Worm (Caenorhabditis elegans) whole organism, L1 larva: ENCODE data around the gene tba-7.

Experiments used
- C04F5.9 ChIP-seq: sonication (generic microtip); optimal IDR thresholded peaks from 2 replicates; lab custom pipeline; 2016; ENCODE audit warnings: missing genetic modification characterization, missing compliant biosample characterization
- Y116A8C.19 ChIP-seq: sonication (generic microtip); optimal IDR thresholded peaks from 2 replicates; lab custom pipeline; 2016; ENCODE audit warnings: missing compliant biosample characterization, missing genetic modification characterization, borderline replicate concordance
- aha-1 ChIP-seq: fragments of 150-350 bp; optimal IDR thresholded peaks from 2 replicates; lab custom pipeline; 2014; ENCODE audit warnings: missing biosample characterization, missing genetic modification characterization
- alr-1 ChIP-seq: fragments of 200-800 bp; sonication (Bioruptor generic); optimal IDR thresholded peaks from 2 replicates; lab custom pipeline; 2018; ENCODE audit warnings: borderline replicate concordance, mild to moderate bottlenecking, missing genetic modification characterization, missing compliant biosample characterization
- aly-2 ChIP-seq: fragments of 150-350 bp; optimal IDR thresholded peaks from 2 replicates; lab custom pipeline; 2014; ENCODE audit warnings: missing biosample characterization, missing genetic modification characterization
- ama-1 ChIP-seq: fragments of 150-350 bp; optimal IDR thresholded peaks from 2 replicates; lab custom pipeline; 2014
- ceh-8 ChIP-seq: fragments of 200-800 bp; sonication (Bioruptor generic); optimal IDR thresholded peaks from 2 replicates; lab custom pipeline; 2018; ENCODE audit warnings: mild to moderate bottlenecking, missing genetic modification characterization, moderate library complexity, missing compliant biosample characterization
- dpl-1 ChIP-seq, 3 experiments: fragments of 150-350 bp in 2 of 3; sonication (generic microtip) in 1 of 3; optimal IDR thresholded peaks; 2 replicates each; lab custom pipeline; 2014 to 2017; ENCODE audit warnings: missing biosample characterization in 3 of 3, missing genetic modification characterization in 3 of 3, missing genetic modification reagents in 3 of 3
- efl-1 ChIP-seq, 4 experiments: fragments of 150-350 bp; optimal IDR thresholded peaks in 3 of 4; peaks in 1 of 4; 1 replicate in 1 of 4; 2 replicates in 3 of 4; lab custom pipeline; 2014; ENCODE audit warnings: missing biosample characterization in 2 of 4, missing genetic modification characterization in 2 of 4, missing genetic modification reagents in 2 of 4
- egl-13 ChIP-seq: sonication (generic microtip); optimal IDR thresholded peaks from 2 replicates; lab custom pipeline; 2016; ENCODE audit warnings: missing genotype, missing genetic modification reagents, missing genetic modification characterization, missing compliant biosample characterization
- elt-2 ChIP-seq: sonication (generic microtip); optimal IDR thresholded peaks from 2 replicates; lab custom pipeline; 2016; ENCODE audit warnings: missing genetic modification characterization, mild to moderate bottlenecking, inconsistent platforms, missing compliant biosample characterization, missing genetic modification reagents
- irx-1 ChIP-seq: sonication (generic microtip); optimal IDR thresholded peaks from 2 replicates; lab custom pipeline; 2016; ENCODE audit warnings: missing genetic modification characterization, missing compliant biosample characterization
- isw-1 ChIP-seq: fragments of 200-800 bp; sonication (Bioruptor generic); IDR thresholded peaks from 2 replicates; pipeline ENCODE4 v1.3.6; 2022; ENCODE audit warnings: missing genetic modification characterization, missing compliant biosample characterization
- lin-13 ChIP-seq: fragments of 150-350 bp; optimal IDR thresholded peaks from 2 replicates; lab custom pipeline; 2014; ENCODE audit warnings: missing biosample characterization, missing genetic modification reagents, missing genetic modification characterization
- lin-35 ChIP-seq, 2 experiments: fragments of 150-350 bp; optimal IDR thresholded peaks; 2 replicates each; lab custom pipeline; 2014; ENCODE audit warnings: missing biosample characterization in 2 of 2, missing genetic modification characterization in 2 of 2, missing genetic modification reagents in 2 of 2
- lsy-2 ChIP-seq, 2 experiments: fragments of 150-350 bp; optimal IDR thresholded peaks; 2 replicates each; lab custom pipeline; 2014; ENCODE audit warnings: missing biosample characterization in 2 of 2, missing genetic modification characterization in 2 of 2
- mab-9 ChIP-seq: fragments of 200-800 bp; sonication (Bioruptor generic); IDR thresholded peaks from 2 replicates; pipeline ENCODE4 v1.3.6; 2022; ENCODE audit warnings: missing genetic modification reagents, missing genetic modification characterization, missing compliant biosample characterization
- mdl-1 ChIP-seq, 2 experiments: fragments of 150-350 bp; optimal IDR thresholded peaks; 2 replicates each; lab custom pipeline; 2014 to 2017; ENCODE audit warnings: missing biosample characterization in 2 of 2, missing genetic modification characterization in 2 of 2, inconsistent platforms in 1 of 2
- mef-2 ChIP-seq: fragments of 150-350 bp; optimal IDR thresholded peaks from 2 replicates; lab custom pipeline; 2014; ENCODE audit warnings: missing biosample characterization, missing genetic modification characterization
- nhr-12 ChIP-seq: sonication (generic microtip); optimal IDR thresholded peaks from 2 replicates; lab custom pipeline; 2017; ENCODE audit warnings: missing biosample characterization, missing genetic modification characterization
- nhr-20 ChIP-seq: sonication (generic microtip); optimal IDR thresholded peaks from 2 replicates; lab custom pipeline; 2016; ENCODE audit warnings: mild to moderate bottlenecking, missing genetic modification characterization, missing compliant biosample characterization
- nhr-47 ChIP-seq: sonication (generic microtip); optimal IDR thresholded peaks from 2 replicates; lab custom pipeline; 2016; ENCODE audit warnings: mild to moderate bottlenecking, missing genetic modification characterization, moderate library complexity, missing compliant biosample characterization
- nhr-71 ChIP-seq: sonication (generic microtip); optimal IDR thresholded peaks from 2 replicates; lab custom pipeline; 2016; ENCODE audit warnings: mild to moderate bottlenecking, missing genetic modification characterization, moderate library complexity, missing compliant biosample characterization
- nhr-76 ChIP-seq: sonication (generic microtip); optimal IDR thresholded peaks from 2 replicates; lab custom pipeline; 2017; ENCODE audit warnings: missing biosample characterization, missing genetic modification characterization
- nhr-77 ChIP-seq: fragments of 150-350 bp; optimal IDR thresholded peaks from 2 replicates; lab custom pipeline; 2014; ENCODE audit warnings: missing biosample characterization, missing genetic modification characterization
- nhr-84 ChIP-seq: sonication (generic microtip); optimal IDR thresholded peaks from 2 replicates; lab custom pipeline; 2017; ENCODE audit warnings: missing biosample characterization, missing genetic modification characterization
- nhr-90 ChIP-seq: sonication (generic microtip); optimal IDR thresholded peaks from 2 replicates; lab custom pipeline; 2016; ENCODE audit warnings: mild to moderate bottlenecking, missing genetic modification characterization, missing compliant biosample characterization; ENCODE audit not compliant: poor library complexity
- pax-3 ChIP-seq: fragments of 200-800 bp; sonication (Bioruptor generic); optimal IDR thresholded peaks from 2 replicates; lab custom pipeline; 2018; ENCODE audit warnings: mild to moderate bottlenecking, missing genetic modification characterization, moderate library complexity, missing compliant biosample characterization
- rnt-1 ChIP-seq: sonication (generic microtip); optimal IDR thresholded peaks from 2 replicates; lab custom pipeline; 2016; ENCODE audit warnings: mild to moderate bottlenecking, missing genetic modification characterization, moderate library complexity, missing compliant biosample characterization
- snu-23 ChIP-seq: sonication (generic microtip); optimal IDR thresholded peaks from 2 replicates; lab custom pipeline; 2016; ENCODE audit warnings: missing genetic modification characterization, missing compliant biosample characterization
- sptf-1 ChIP-seq: fragments of 150-350 bp; optimal IDR thresholded peaks from 2 replicates; lab custom pipeline; 2014; ENCODE audit warnings: missing biosample characterization, missing genetic modification characterization
- swsn-7 ChIP-seq: sonication (generic microtip); optimal IDR thresholded peaks from 2 replicates; lab custom pipeline; 2016; ENCODE audit warnings: missing genetic modification characterization, missing compliant biosample characterization
- tbx-2 ChIP-seq: sonication (generic microtip); optimal IDR thresholded peaks from 2 replicates; lab custom pipeline; 2016; ENCODE audit warnings: missing genetic modification characterization, missing compliant biosample characterization
- unc-130 ChIP-seq: fragments of 150-350 bp; optimal IDR thresholded peaks from 2 replicates; lab custom pipeline; 2017; ENCODE audit warnings: missing biosample characterization, missing genetic modification characterization, inconsistent platforms
- unc-86 ChIP-seq: sonication (generic microtip); optimal IDR thresholded peaks from 2 replicates; lab custom pipeline; 2016; ENCODE audit warnings: missing genetic modification characterization, missing compliant biosample characterization
- vab-15 ChIP-seq: sonication (generic microtip); optimal IDR thresholded peaks from 2 replicates; lab custom pipeline; 2017; ENCODE audit warnings: missing genotype, mild to moderate bottlenecking, missing genetic modification characterization, missing compliant biosample characterization
- ztf-11 ChIP-seq, 2 experiments: sonication (generic microtip); optimal IDR thresholded peaks; 2 replicates each; lab custom pipeline; 2016 to 2017; ENCODE audit warnings: missing genetic modification characterization in 2 of 2, missing biosample characterization in 1 of 2, missing compliant biosample characterization in 1 of 2
- ztf-4 ChIP-seq: fragments of 150-350 bp; optimal IDR thresholded peaks from 2 replicates; lab custom pipeline; 2014; ENCODE audit warnings: missing biosample characterization, missing genetic modification characterization

Gene tba-7

ce11 chrIII:11371688-11372087, at the start of gene tba-7:
TSS of gene tba-7 (minus strand) at chrIII:11371788.
- TF ChIP-seq rnt-1, result no peak
- no peak for TF ChIP-seq nhr-77 (tag; lab: Kevin White, UChicago)
- no peak for TF ChIP-seq snu-23
- no peak for TF ChIP-seq lin-13 (GFP tag; lab: Kevin White, UChicago)
- no peak for TF ChIP-seq nhr-90
- TF ChIP-seq ztf-4 (tag; lab: Kevin White, UChicago), result no peak
- no peak for TF ChIP-seq pax-3 (tag; lab: Kevin White, UChicago)
- TF ChIP-seq swsn-7 (tag; lab: Kevin White, UChicago), result no peak
- TF ChIP-seq irx-1 (tag; lab: Kevin White, UChicago), result no peak
- no peak for TF ChIP-seq nhr-12 (tag; lab: Kevin White, UChicago)
- TF ChIP-seq ceh-8 (GFP tag; lab: Kevin White, UChicago), result no peak
- TF ChIP-seq nhr-47 (tag; lab: Kevin White, UChicago), result no peak
- no peak for TF ChIP-seq Y116A8C.19 (tag; lab: Kevin White, UChicago)
- TF ChIP-seq aly-2 (tag; lab: Kevin White, UChicago), result no peak
- TF ChIP-seq, all 84 proteins: peak for 0

DNA sequence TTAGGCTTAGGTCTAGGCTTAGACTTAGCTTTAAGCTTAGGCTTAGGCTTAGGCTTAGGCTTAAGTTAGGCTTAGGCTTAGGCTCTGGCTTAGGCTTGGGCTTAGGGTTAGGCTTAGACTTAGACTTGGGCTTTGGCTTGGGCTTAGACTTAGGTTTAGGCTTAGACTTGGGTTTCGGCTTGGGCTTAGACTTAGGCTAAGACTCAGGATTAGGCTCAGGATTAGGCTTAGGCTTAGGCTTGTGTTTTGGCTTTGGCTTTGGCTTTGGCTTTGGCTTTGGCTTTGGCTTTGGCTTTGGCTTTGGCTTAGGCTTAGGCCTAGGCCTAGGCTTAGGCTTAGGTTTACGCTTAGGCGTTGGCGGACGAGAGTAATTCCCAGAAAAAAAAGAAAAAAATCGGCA, 48.0 kb upstream of the tba-7 start:
- TF ChIP-seq C04F5.9, result no peak
- no peak for TF ChIP-seq pax-3 (tag; lab: Kevin White, UChicago)
- no peak for TF ChIP-seq lsy-2 (tag; optimal IDR thresholded peaks at IDR 0.05; lab: Kevin White, UChicago)
- no peak for TF ChIP-seq nhr-20
- TF ChIP-seq efl-1 (optimal IDR thresholded peaks at IDR 0.05; lab: Kevin White, UChicago), result no peak
- no peak for TF ChIP-seq efl-1 (GFP tag; optimal IDR thresholded peaks at IDR 0.05 in 1 of 2; lab: Kevin White, UChicago)
- TF ChIP-seq nhr-71 (tag; lab: Kevin White, UChicago), result no peak
- no peak for TF ChIP-seq tbx-2 (tag; lab: Kevin White, UChicago)
- TF ChIP-seq egl-13, result no peak
- TF ChIP-seq dpl-1 (GFP tag; optimal IDR thresholded peaks at IDR 0.05; lab: Kevin White, UChicago), result no peak
- TF ChIP-seq unc-86, result no peak
- no peak for TF ChIP-seq alr-1 (tag; lab: Kevin White, UChicago)
- no peak for TF ChIP-seq isw-1 (GFP tag; lab: Robert Waterston, UW)
- TF ChIP-seq aly-2 (tag; lab: Kevin White, UChicago), result no peak
- no peak for TF ChIP-seq aha-1 (tag; lab: Kevin White, UChicago)
- no peak for TF ChIP-seq lin-13 (GFP tag; lab: Kevin White, UChicago)
- no peak for TF ChIP-seq mdl-1 (tag; optimal IDR thresholded peaks at IDR 0.05; lab: Kevin White, UChicago)
- TF ChIP-seq ama-1, result no peak
- TF ChIP-seq sptf-1 (tag; lab: Kevin White, UChicago), result no peak

DNA sequence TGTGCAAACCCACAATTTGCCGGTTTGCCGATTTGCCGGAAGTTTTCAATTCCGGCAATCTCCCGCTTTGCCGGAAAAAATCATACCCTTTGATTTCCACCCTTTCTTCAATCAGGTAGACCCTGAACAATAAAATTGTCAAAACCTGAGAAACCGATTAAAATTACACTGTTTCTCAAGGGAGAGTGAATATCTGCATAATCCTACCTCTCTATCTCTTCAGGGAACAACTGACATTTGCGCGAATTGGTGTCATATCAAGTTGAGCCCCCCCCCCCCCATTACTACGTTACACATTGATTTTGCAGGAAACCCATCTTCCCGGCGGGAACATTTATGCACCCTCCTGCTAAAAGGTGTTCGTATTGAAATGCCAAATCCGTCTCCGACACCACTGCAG, 38.8 kb upstream of the tba-7 start, which contains the start of gene twk-31:
Gene twk-31 (plus strand): TSS at position 301 of the 400 bp plus-strand sequence.
- no peak for TF ChIP-seq mab-9 (GFP tag; lab: Robert Waterston, UW)
- no peak for TF ChIP-seq lsy-2 (tag; optimal IDR thresholded peaks at IDR 0.05; lab: Kevin White, UChicago)
- no peak for TF ChIP-seq nhr-47 (tag; lab: Kevin White, UChicago)
- no peak for TF ChIP-seq swsn-7 (tag; lab: Kevin White, UChicago)
- no peak for TF ChIP-seq mef-2
- no peak for TF ChIP-seq nhr-20
- TF ChIP-seq unc-130 (tag; lab: Kevin White, UChicago), result no peak
- TF ChIP-seq pax-3 (tag; lab: Kevin White, UChicago), result no peak
- no peak for TF ChIP-seq lin-35 (GFP tag; optimal IDR thresholded peaks at IDR 0.05; lab: Kevin White, UChicago)
- TF ChIP-seq rnt-1, result no peak
- no peak for TF ChIP-seq nhr-84 (tag; lab: Kevin White, UChicago)
- no peak for TF ChIP-seq ztf-11 (tag; optimal IDR thresholded peaks at IDR 0.05; lab: Kevin White, UChicago)
- TF ChIP-seq dpl-1 (GFP tag; optimal IDR thresholded peaks at IDR 0.05; lab: Kevin White, UChicago), result no peak
- no peak for TF ChIP-seq elt-2 (tag; lab: Kevin White, UChicago)
- TF ChIP-seq vab-15 (tag; lab: Kevin White, UChicago), result no peak
- no peak for TF ChIP-seq mdl-1 (tag; optimal IDR thresholded peaks at IDR 0.05; lab: Kevin White, UChicago)
- TF ChIP-seq nhr-76 (tag; lab: Kevin White, UChicago), result no peak
